Fruit fly (Drosophila melanogaster) whole organism, pupa: Measurements from ENCODE around the gene SmD1.

Experiments
- D1 ChIP-seq: fragments of 200-800 bp; sonication (Bioruptor generic); optimal IDR thresholded peaks from 2 replicates; lab custom pipeline; 2018; ENCODE audit warnings: missing biosample characterization, mild to moderate bottlenecking, missing genetic modification characterization, moderate library complexity
- Pif1A ChIP-seq: fragments of 200-800 bp; sonication (Bioruptor generic); optimal IDR thresholded peaks from 3 replicates; lab custom pipeline; 2016; ENCODE audit warnings: missing biosample characterization, missing genetic modification characterization

DNA sequence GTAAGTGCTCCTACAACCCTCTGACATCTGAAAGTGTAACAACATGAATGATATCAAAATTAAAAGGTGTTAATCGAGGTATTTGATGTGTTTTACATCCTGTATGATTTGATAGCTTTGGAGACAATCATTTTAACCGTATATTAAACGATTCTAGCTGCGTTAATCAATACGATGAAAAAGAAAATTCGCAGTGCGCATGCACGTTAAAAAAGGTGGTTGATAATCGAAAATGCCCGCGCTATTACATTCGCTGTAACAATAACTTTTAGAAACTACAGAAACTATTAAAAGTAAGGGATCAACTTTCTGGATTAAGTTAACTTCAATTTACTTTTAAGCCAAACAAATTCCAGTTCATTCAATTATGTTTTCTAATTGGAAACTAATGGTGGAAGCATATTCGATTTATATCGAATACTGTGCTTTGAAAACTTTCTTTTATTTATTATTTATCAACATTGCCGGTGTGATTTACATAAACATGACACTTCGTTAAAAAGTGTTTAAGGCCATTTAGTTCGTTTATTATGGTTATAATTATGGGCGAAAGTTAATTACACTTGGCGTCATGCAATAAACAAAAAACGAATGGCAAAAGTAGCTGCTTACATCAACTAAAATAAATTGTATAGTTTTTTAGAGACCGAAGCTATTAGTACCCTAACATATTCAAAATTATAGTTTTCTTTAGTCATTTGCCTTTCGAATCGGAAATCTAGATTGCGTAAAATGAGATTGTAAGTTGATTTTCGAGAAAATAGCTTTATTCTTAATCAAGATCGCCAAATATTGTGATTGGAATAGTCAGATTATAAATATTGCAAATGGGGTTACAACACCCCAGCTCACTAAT is 14.5 kb upstream of the SmD1 start:
- TF ChIP-seq Pif1A, result no peak
- no peak for TF ChIP-seq D1
